Worm (Caenorhabditis elegans): ENCODE data around the gene T20B12.7.

T20B12.7 gene

ce11 chrIII:7381546-7382171 is 2.8 kb upstream of the T20B12.7 start, which contains the start of the genes hmg-4 and T20B12.3 (continued):
- TF ChIP-seq F39B2.1 (GFP tag; IDR thresholded peaks at IDR 0.05): no peak

ce11 chrIII:7380120-7380519 is 1.3 kb upstream of the T20B12.7 start:
- TF ChIP-seq pha-4 (tag; optimal IDR thresholded peaks at IDR 0.05): no peak
- no peak for TF ChIP-seq tbx-9 (tag; optimal IDR thresholded peaks at IDR 0.05; ENCODE audit: borderline replicate concordance)
- no peak for TF ChIP-seq dpff-1 (tag; optimal IDR thresholded peaks at IDR 0.05)
- no peak for TF ChIP-seq B0019.2 (GFP tag; conservative IDR thresholded peaks at IDR 0.05)
- no peak for TF ChIP-seq D2030.7 (GFP tag; IDR thresholded peaks at IDR 0.05)
- TF ChIP-seq Y95B8A.8 (GFP tag; IDR thresholded peaks at IDR 0.05): no peak
- TF ChIP-seq B0035.1 (tag; optimal IDR thresholded peaks at IDR 0.05): no peak
- no peak for TF ChIP-seq die-1 (tag; optimal IDR thresholded peaks at IDR 0.05)
- no peak for TF ChIP-seq nhr-80 (tag; optimal IDR thresholded peaks at IDR 0.05)
- TF ChIP-seq bed-1 (GFP tag; IDR thresholded peaks at IDR 0.05): no peak
- no peak for TF ChIP-seq atf-7 (tag; optimal IDR thresholded peaks at IDR 0.05)
- no peak for TF ChIP-seq T07F8.4 (tag; optimal IDR thresholded peaks at IDR 0.05)
- no peak for TF ChIP-seq mxl-1 (tag; optimal IDR thresholded peaks at IDR 0.05)

ce11 chrIII:7378522-7378921 is 323 bp downstream of the T20B12.7 start:
- TF ChIP-seq hsf-1 (GFP tag; IDR thresholded peaks at IDR 0.05): 0 out of 2 replicates have a peak, but pooled peaks have one; percentile 36
- no peak for TF ChIP-seq fkh-3 (tag; optimal IDR thresholded peaks at IDR 0.05)

ce11 chrIII:7376143-7376802 is 2.6 kb downstream of the T20B12.7 start:
- TF ChIP-seq lin-26 (GFP tag; IDR thresholded peaks at IDR 0.05) (0 out of 2 replicates have a peak, but pooled peaks have one; percentile 52), hmg-20 (GFP tag; IDR thresholded peaks at IDR 0.05) (no peak), tlf-1 (GFP tag; optimal IDR thresholded peaks at IDR 0.05) (peak; percentile 60), rcor-1 (GFP tag; IDR thresholded peaks at IDR 0.05) (no peak), Y95B8A.8 (GFP tag; IDR thresholded peaks at IDR 0.05) (no peak), hmg-1.2 (GFP tag; IDR thresholded peaks at IDR 0.05) (peak; percentile 24; the same call in 1 of the 2 replicates), tbp1 (GFP tag; optimal IDR thresholded peaks at IDR 0.05) (peak; percentile 63), dpl-1 (GFP tag; optimal IDR thresholded peaks at IDR 0.05) (no peak), zfh-2 (GFP tag; conservative IDR thresholded peaks at IDR 0.05) (no peak), ekl-4 (GFP tag; IDR thresholded peaks at IDR 0.05) (peak; percentile 62), madf-8 (GFP tag; conservative IDR thresholded peaks at IDR 0.05) (no peak), ama-1 (optimal IDR thresholded peaks at IDR 0.05) (no peak), ama-1 (GFP tag; optimal IDR thresholded peaks at IDR 0.05) (no peak), mcd-1 (GFP tag; IDR thresholded peaks at IDR 0.05) (peak; percentile 48; the same call in 1 of the 2 replicates), atf-7 (tag; optimal IDR thresholded peaks at IDR 0.05) (peak; percentile 97), bed-1 (GFP tag; IDR thresholded peaks at IDR 0.05) (no peak), F57A8.1 (GFP tag; optimal IDR thresholded peaks at IDR 0.05) (no peak), mxl-1 (tag; optimal IDR thresholded peaks at IDR 0.05) (no peak), rec-8 (tag; optimal IDR thresholded peaks at IDR 0.05) (no peak), F37B4.10 (GFP tag; IDR thresholded peaks at IDR 0.05) (no peak), sdz-38 (tag; optimal IDR thresholded peaks at IDR 0.05) (no peak), C17E4.6 (GFP tag; IDR thresholded peaks at IDR 0.05) (no peak), snpc-1.3 (tag; optimal IDR thresholded peaks at IDR 0.05; ENCODE audit: insufficient read depth) (no peak), aptf-2 (GFP tag; conservative IDR thresholded peaks at IDR 0.05) (no peak), Y67H2A.10 (GFP tag; conservative IDR thresholded peaks at IDR 0.05) (no peak), F57C9.4 (tag; optimal IDR thresholded peaks at IDR 0.05) (no peak), hlh-12 (tag; optimal IDR thresholded peaks at IDR 0.05) (no peak), let-526 (GFP tag; IDR thresholded peaks at IDR 0.05) (no peak), madf-10 (tag; optimal IDR thresholded peaks at IDR 0.05) (peak; percentile 69), lin-35 (GFP tag; optimal IDR thresholded peaks at IDR 0.05) (no peak), K12H6.12 (tag; optimal IDR thresholded peaks at IDR 0.05) (no peak)
